Fruit fly (Drosophila melanogaster) whole organism, wandering third instar larva: Measurements from ENCODE around the gene Cpr64Ab.
A peak's percentile ranks its signal among the peaks of the same experiment; 100 is the strongest.

Experiments
- ey ChIP-seq: fragments of 200-800 bp; sonication (Bioruptor generic); optimal IDR thresholded peaks from 2 replicates; lab custom pipeline; 2016; ENCODE audit warnings: missing biosample characterization, missing genetic modification characterization
- tai ChIP-seq: sonication (Bioruptor generic); optimal IDR thresholded peaks from 2 replicates; lab custom pipeline; 2016; ENCODE audit warnings: missing biosample characterization, missing genetic modification characterization

DNA sequence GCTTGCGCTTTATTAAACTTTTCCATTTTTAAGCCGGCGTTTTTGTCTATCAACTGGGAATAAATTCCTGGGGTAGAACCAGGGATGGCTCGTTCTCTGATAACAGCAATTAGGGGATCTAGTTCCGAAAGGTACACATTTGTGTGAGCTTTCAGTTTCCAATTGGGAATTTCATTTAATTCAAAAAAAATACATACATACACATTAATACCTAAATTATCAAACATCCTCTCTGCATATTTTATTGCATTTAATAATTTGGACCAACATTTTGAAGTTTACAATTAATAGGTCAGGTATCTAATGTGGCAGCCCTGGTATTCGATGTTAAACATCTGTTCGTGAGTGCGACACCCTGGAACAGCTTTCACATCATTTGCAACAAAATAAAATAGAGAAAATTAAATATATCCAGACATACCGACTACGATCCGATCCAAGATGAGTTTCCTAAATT is 47.8 kb upstream of the Cpr64Ab start, which contains the start of the genes CG15011 and CG1309:
- peak; percentile 86 for TF ChIP-seq ey (GFP tag; lab: Kevin White, UChicago)
- TF ChIP-seq tai (GFP tag; lab: Kevin White, UChicago), result no peak
